Worm (Caenorhabditis elegans) whole organism, late embryonic: Measurements from ENCODE around the gene emb-27.
A peak's percentile ranks its signal among the peaks of the same experiment; 100 is the strongest.

ENCODE experiments used
- F13H6.1 ChIP-seq: sonication (generic microtip); optimal IDR thresholded peaks from 2 replicates; lab custom pipeline; 2016; ENCODE audit warnings: missing genetic modification characterization, missing compliant biosample characterization
- K09A11.1 ChIP-seq: sonication (generic microtip); optimal IDR thresholded peaks from 2 replicates; lab custom pipeline; 2017; ENCODE audit warnings: antibody characterized with exemption, mild to moderate bottlenecking, missing genetic modification characterization, missing compliant biosample characterization; ENCODE audit not compliant: insufficient read depth
- T23F11.4 ChIP-seq: fragments of 200-800 bp; sonication (Bioruptor generic); optimal IDR thresholded peaks from 2 replicates; lab custom pipeline; 2018; ENCODE audit warnings: mild to moderate bottlenecking, missing genetic modification characterization, missing compliant biosample characterization
- ahr-1 ChIP-seq: sonication (generic microtip); optimal IDR thresholded peaks from 2 replicates; lab custom pipeline; 2016; ENCODE audit warnings: missing genetic modification characterization, missing compliant biosample characterization
- ceh-19 ChIP-seq: fragments of 200-800 bp; sonication (Bioruptor generic); optimal IDR thresholded peaks from 2 replicates; lab custom pipeline; 2018; ENCODE audit warnings: mild to moderate bottlenecking, missing genetic modification characterization, missing compliant biosample characterization
- ceh-2 ChIP-seq: sonication (generic microtip); optimal IDR thresholded peaks from 2 replicates; lab custom pipeline; 2016; ENCODE audit warnings: missing genotype, missing genetic modification characterization, missing compliant biosample characterization
- ceh-30 ChIP-seq: fragments of 150-350 bp; optimal IDR thresholded peaks from 2 replicates; lab custom pipeline; 2014; ENCODE audit warnings: missing biosample characterization, missing genetic modification characterization
- ceh-9 ChIP-seq: sonication (generic microtip); optimal IDR thresholded peaks from 2 replicates; lab custom pipeline; 2016; ENCODE audit warnings: mild to moderate bottlenecking, missing genetic modification characterization, inconsistent platforms, missing compliant biosample characterization
- che-1 ChIP-seq: sonication (generic microtip); optimal IDR thresholded peaks from 2 replicates; lab custom pipeline; 2016; ENCODE audit warnings: mild to moderate bottlenecking, missing genetic modification characterization, missing compliant biosample characterization
- dve-1 ChIP-seq: sonication (generic microtip); optimal IDR thresholded peaks from 2 replicates; lab custom pipeline; 2017; ENCODE audit warnings: antibody characterized with exemption, mild to moderate bottlenecking, missing genetic modification characterization, missing compliant biosample characterization
- elt-4 ChIP-seq: sonication (generic microtip); optimal IDR thresholded peaks from 2 replicates; lab custom pipeline; 2016; ENCODE audit warnings: missing genetic modification characterization, missing compliant biosample characterization
- eyg-1 ChIP-seq: sonication (generic microtip); optimal IDR thresholded peaks from 2 replicates; lab custom pipeline; 2016; ENCODE audit warnings: missing genotype, missing genetic modification characterization, missing compliant biosample characterization
- gmeb-2 ChIP-seq: sonication (generic microtip); optimal IDR thresholded peaks from 2 replicates; lab custom pipeline; 2016; ENCODE audit warnings: missing genetic modification characterization, inconsistent platforms, missing compliant biosample characterization
- hlh-13 ChIP-seq: fragments of 200-800 bp; sonication (Bioruptor generic); optimal IDR thresholded peaks from 2 replicates; lab custom pipeline; 2018; ENCODE audit warnings: mild to moderate bottlenecking, missing genetic modification characterization, missing compliant biosample characterization
- hlh-8 ChIP-seq: sonication (generic microtip); optimal IDR thresholded peaks from 2 replicates; lab custom pipeline; 2016; ENCODE audit warnings: missing genotype, missing genetic modification characterization, missing compliant biosample characterization
- lim-6 ChIP-seq: sonication (generic microtip); optimal IDR thresholded peaks from 2 replicates; lab custom pipeline; 2016; ENCODE audit warnings: missing genetic modification characterization, missing compliant biosample characterization
- nfya-1 ChIP-seq: sonication (generic microtip); optimal IDR thresholded peaks from 2 replicates; lab custom pipeline; 2017; ENCODE audit warnings: missing genetic modification characterization, mild to moderate bottlenecking, missing compliant biosample characterization, antibody characterized with exemption, moderate library complexity
- pat-9 ChIP-seq: fragments of 200-800 bp; sonication (Bioruptor generic); optimal IDR thresholded peaks from 2 replicates; lab custom pipeline; 2018; ENCODE audit warnings: mild to moderate bottlenecking, missing genetic modification characterization, moderate library complexity, missing compliant biosample characterization
- pha-2 ChIP-seq: sonication (generic microtip); optimal IDR thresholded peaks from 2 replicates; lab custom pipeline; 2017; ENCODE audit warnings: mild to moderate bottlenecking, missing genetic modification characterization, missing compliant biosample characterization
- pha-4 ChIP-seq: fragments of 150-350 bp; optimal IDR thresholded peaks from 2 replicates; lab custom pipeline; 2018; ENCODE audit warnings: missing biosample characterization, missing genetic modification reagents, missing genetic modification characterization
- ref-2 ChIP-seq: sonication (generic microtip); optimal IDR thresholded peaks from 2 replicates; lab custom pipeline; 2016; ENCODE audit warnings: missing genetic modification characterization, missing compliant biosample characterization
- rnt-1 ChIP-seq: sonication (generic microtip); optimal IDR thresholded peaks from 2 replicates; lab custom pipeline; 2016; ENCODE audit warnings: missing genetic modification characterization, missing compliant biosample characterization
- tbx-7 ChIP-seq: sonication (generic microtip); optimal IDR thresholded peaks from 2 replicates; lab custom pipeline; 2016; ENCODE audit warnings: missing genotype, missing genetic modification characterization, missing compliant biosample characterization
- ttx-3 ChIP-seq: sonication (generic microtip); optimal IDR thresholded peaks from 2 replicates; lab custom pipeline; 2016; ENCODE audit warnings: missing genetic modification reagents, missing genetic modification characterization, missing compliant biosample characterization
- unc-42 ChIP-seq: sonication (generic microtip); optimal IDR thresholded peaks from 2 replicates; lab custom pipeline; 2016; ENCODE audit warnings: missing genotype, missing genetic modification characterization, missing compliant biosample characterization
- ztf-16 ChIP-seq: sonication (generic microtip); optimal IDR thresholded peaks from 2 replicates; lab custom pipeline; 2017; ENCODE audit warnings: missing genetic modification characterization, missing compliant biosample characterization

The emb-27 gene

ce11 chrII:8157991-8158390 lies 4.0 kb downstream of the emb-27 start, which contains the start of gene pch-2:
Gene pch-2, plus strand, starts transcription at chrII:8158349.
- peak; percentile 2 for TF ChIP-seq unc-42 (tag; lab: Kevin White, UChicago)
- TF ChIP-seq gmeb-2 (tag; lab: Kevin White, UChicago): no peak
- no peak for TF ChIP-seq ttx-3 (tag; lab: Kevin White, UChicago)
- TF ChIP-seq pha-2 (tag; lab: Kevin White, UChicago): no peak
- TF ChIP-seq pha-4: no peak
- no peak for TF ChIP-seq hlh-13
- TF ChIP-seq T23F11.4 (GFP tag; lab: Kevin White, UChicago): no peak
- TF ChIP-seq rnt-1: no peak
- TF ChIP-seq nfya-1 (tag; lab: Kevin White, UChicago): peak; percentile 11

ce11 chrII:8156845-8157373 lies 5.1 kb downstream of the emb-27 start, which contains the start of the genes tub-1 and tmem-138:
Gene tub-1, minus strand, starts transcription at chrII:8156945.
Gene tmem-138, plus strand, starts transcription at chrII:8157323.
- no peak for TF ChIP-seq K09A11.1
- TF ChIP-seq lim-6 (tag; lab: Kevin White, UChicago): no peak
- no peak for TF ChIP-seq ceh-9 (tag; lab: Kevin White, UChicago)
- no peak for TF ChIP-seq pat-9 (tag; lab: Kevin White, UChicago)
- TF ChIP-seq rnt-1: no peak
- TF ChIP-seq eyg-1 (tag; lab: Kevin White, UChicago): no peak
- no peak for TF ChIP-seq hlh-13
- TF ChIP-seq che-1 (tag; lab: Kevin White, UChicago): no peak
- TF ChIP-seq F13H6.1 (tag; lab: Kevin White, UChicago): no peak
- TF ChIP-seq ztf-16 (tag; lab: Kevin White, UChicago): no peak

DNA sequence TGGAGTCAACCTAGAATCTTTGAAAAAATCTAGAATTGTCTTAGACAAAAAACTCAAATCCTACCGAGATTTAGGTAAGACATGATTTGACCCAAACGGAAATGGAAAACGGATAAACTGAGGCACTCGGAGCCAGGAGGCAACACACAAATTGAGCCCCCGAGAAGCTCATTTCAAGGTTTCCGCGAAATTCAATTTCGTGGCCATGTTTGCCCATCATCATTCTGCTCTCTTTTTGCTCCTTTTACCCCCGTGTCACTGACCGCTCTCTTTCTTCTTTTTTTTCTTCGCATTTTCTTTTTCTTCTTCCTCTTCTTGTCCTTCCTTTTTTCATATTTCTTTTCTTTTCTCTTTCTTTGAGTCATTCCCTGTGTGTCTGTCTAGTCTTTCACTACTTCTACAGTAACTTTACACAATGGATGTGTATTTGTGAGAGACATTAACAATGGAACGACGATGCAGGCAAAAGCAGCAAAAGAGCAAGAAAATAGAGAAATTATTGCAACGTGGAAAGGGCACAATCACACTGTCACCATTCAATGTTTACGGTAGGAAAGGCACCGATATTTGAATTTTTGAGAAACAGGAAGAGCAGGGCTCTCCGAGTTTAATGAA lies 9.2 kb downstream of the emb-27 start:
- no peak for TF ChIP-seq lim-6 (tag; lab: Kevin White, UChicago)
- no peak for TF ChIP-seq ceh-30 (tag; lab: Kevin White, UChicago)
- no peak for TF ChIP-seq ref-2 (tag; lab: Kevin White, UChicago)
- no peak for TF ChIP-seq ttx-3 (tag; lab: Kevin White, UChicago)
- TF ChIP-seq pat-9 (tag; lab: Kevin White, UChicago): no peak
- TF ChIP-seq elt-4 (tag; lab: Kevin White, UChicago): no peak
- TF ChIP-seq unc-42 (tag; lab: Kevin White, UChicago): peak; percentile 92

DNA sequence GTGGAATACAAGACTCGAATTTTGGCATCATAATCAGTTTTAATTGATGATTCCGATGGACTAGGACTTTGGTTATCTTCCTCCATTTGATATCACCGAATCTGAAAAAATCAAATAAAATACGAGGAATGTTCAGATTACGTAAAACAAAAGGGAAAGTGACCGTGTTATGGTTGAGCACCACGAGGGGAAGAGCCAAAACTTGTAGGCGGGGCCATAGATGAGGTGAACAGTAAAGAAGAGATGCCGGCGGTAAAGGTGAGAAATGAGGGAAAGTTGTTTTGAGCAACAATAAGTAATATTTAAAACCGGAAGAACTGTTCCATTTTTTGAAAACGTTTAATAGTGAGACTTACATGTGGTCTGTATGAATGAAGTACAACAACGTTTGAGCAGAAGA lies 12.0 kb downstream of the emb-27 start, which contains the start of gene F10B5.3:
Gene F10B5.3 (minus strand): TSS at position 101 of the 400 bp plus-strand sequence.
- TF ChIP-seq hlh-8 (tag; lab: Kevin White, UChicago) (no peak), pat-9 (tag; lab: Kevin White, UChicago) (no peak)

ce11 chrII:8144543-8144942 lies 17.4 kb downstream of the emb-27 start, which contains the start of gene F10B5.2:
Gene F10B5.2, plus strand, starts transcription at chrII:8144762.
- no peak for TF ChIP-seq tbx-7 (tag; lab: Kevin White, UChicago)
- TF ChIP-seq elt-4 (tag; lab: Kevin White, UChicago): no peak
- no peak for TF ChIP-seq ceh-19 (GFP tag; lab: Kevin White, UChicago)
- no peak for TF ChIP-seq ceh-2
- no peak for TF ChIP-seq ahr-1 (tag; lab: Kevin White, UChicago)
- TF ChIP-seq pat-9 (tag; lab: Kevin White, UChicago): no peak

ce11 chrII:8143278-8143931 lies 18.6 kb downstream of the emb-27 start, which contains the start of the genes ints-11 and rpl-10:
Gene ints-11, minus strand, starts transcription at chrII:8143478.
Gene rpl-10, plus strand, starts transcription at chrII:8143881.
- TF ChIP-seq dve-1 (tag; lab: Kevin White, UChicago): peak; percentile 4
- TF ChIP-seq hlh-8 (tag; lab: Kevin White, UChicago): no peak
- peak; percentile 51 for TF ChIP-seq nfya-1 (tag; lab: Kevin White, UChicago)
- TF ChIP-seq, all 69 proteins: peak for 2
